Worm (Caenorhabditis elegans): ENCODE results near the gene ets-9.

DNA sequence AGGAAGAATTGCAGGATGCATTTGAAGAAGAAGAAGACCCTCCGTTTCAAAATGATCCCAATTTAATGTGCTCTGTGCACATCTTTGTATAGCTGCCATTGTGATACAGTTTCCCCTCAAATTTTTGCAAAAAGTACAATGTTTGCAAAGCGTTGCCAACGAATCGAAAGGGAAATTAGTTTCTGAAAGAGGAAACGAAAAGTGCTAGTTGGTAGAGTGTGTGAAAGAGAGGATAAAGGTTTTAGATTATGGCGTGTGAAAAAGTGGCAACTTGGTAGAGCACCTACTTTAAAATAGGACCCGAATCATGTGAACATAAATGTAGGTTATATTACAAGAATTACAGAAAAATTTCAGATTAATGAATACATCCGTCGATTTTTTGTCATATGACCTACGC lies 32.2 kb downstream of the ets-9 start, which contains the start of gene C52B9.8:
- TF ChIP-seq dpl-1 (GFP tag; optimal IDR thresholded peaks at IDR 0.05) (no peak), attf-6 (GFP tag; IDR thresholded peaks at IDR 0.05) (no peak), unc-62 (GFP tag; optimal IDR thresholded peaks at IDR 0.05) (no peak), ama-1 (optimal IDR thresholded peaks at IDR 0.05) (no peak), ama-1 (GFP tag; optimal IDR thresholded peaks at IDR 0.05) (no peak), ceh-79 (tag; optimal IDR thresholded peaks at IDR 0.05) (no peak)

Data from whole organism, young adult.